Fruit fly (Drosophila melanogaster): ENCODE results near the gene CG7071.

The CG7071 gene

dm6 chr3R:22330512-22331119 lies 31.8 kb upstream of the CG7071 start, which contains the start of gene CG33721:
CG33721 (plus strand) TSS chr3R:22331069.
- TF ChIP-seq gl (tag; optimal IDR thresholded peaks at IDR 0.05) (no peak), CG15710 (tag; optimal IDR thresholded peaks at IDR 0.05) (no peak), CG4496 (GFP tag; IDR thresholded peaks at IDR 0.05) (no peak), CG32121 (GFP tag; IDR thresholded peaks at IDR 0.05) (no peak), CG17806 (tag; optimal IDR thresholded peaks at IDR 0.05) (no peak), CG34367 (tag; optimal IDR thresholded peaks at IDR 0.05) (no peak), fd96Ca (GFP tag; IDR thresholded peaks at IDR 0.05) (no peak), CG12605 (GFP tag; IDR thresholded peaks at IDR 0.05) (no peak), Pif1B (GFP tag; optimal IDR thresholded peaks at IDR 0.05) (no peak), CG10348 (GFP tag; IDR thresholded peaks at IDR 0.05) (no peak), CG8159 (tag; optimal IDR thresholded peaks at IDR 0.05) (no peak), Ets98B (GFP tag; IDR thresholded peaks at IDR 0.05) (no peak), D1 (tag; optimal IDR thresholded peaks at IDR 0.05) (no peak), rn (GFP tag; IDR thresholded peaks at IDR 0.05) (no peak), CG14655 (GFP tag; optimal IDR thresholded peaks at IDR 0.05) (no peak), Pif1A (GFP tag; optimal IDR thresholded peaks at IDR 0.05) (no peak), Snoo (tag; optimal IDR thresholded peaks at IDR 0.05) (no peak), CG9948 (tag; optimal IDR thresholded peaks at IDR 0.05) (no peak), CG13204 (GFP tag; optimal IDR thresholded peaks at IDR 0.05) (no peak)

DNA sequence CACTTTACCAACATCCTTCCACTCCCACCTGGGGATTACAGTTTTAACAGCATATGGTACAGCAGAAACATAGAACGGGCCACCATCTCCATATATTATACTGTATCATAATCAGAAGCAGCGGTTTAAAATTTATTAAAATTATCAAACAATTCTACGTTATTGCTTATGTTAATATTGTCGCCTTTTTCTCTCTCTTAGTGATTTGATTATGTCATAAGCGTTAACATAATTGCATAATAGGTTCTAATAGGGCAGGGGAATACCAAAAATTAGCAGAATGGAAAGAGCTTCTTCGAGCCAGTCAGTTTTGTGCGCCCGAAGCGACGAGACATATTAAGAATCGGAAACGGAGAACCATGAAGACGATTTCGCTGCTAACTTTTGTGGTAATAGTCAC lies 30.7 kb upstream of the CG7071 start, which contains the start of gene CG13862:
CG13862 (plus strand) TSS at position 301 of the 400 bp plus-strand sequence.
- TF ChIP-seq Pif1B (GFP tag; optimal IDR thresholded peaks at IDR 0.05) = no peak

dm6 chr3R:22334050-22334449 lies 28.4 kb upstream of the CG7071 start, which contains the start of gene CG5391:
CG5391 (minus strand) TSS chr3R:22334150.
- no peak for TF ChIP-seq Ets98B (GFP tag; IDR thresholded peaks at IDR 0.05)
- TF ChIP-seq CG8159 (tag; optimal IDR thresholded peaks at IDR 0.05) = no peak
- TF ChIP-seq CG32121 (GFP tag; IDR thresholded peaks at IDR 0.05) = no peak
- no peak for TF ChIP-seq CG13204 (GFP tag; optimal IDR thresholded peaks at IDR 0.05)
- TF ChIP-seq CG15710 (tag; optimal IDR thresholded peaks at IDR 0.05) = no peak
- TF ChIP-seq CG17806 (tag; optimal IDR thresholded peaks at IDR 0.05) = no peak
- no peak for TF ChIP-seq CG4496 (GFP tag; IDR thresholded peaks at IDR 0.05)
- TF ChIP-seq CG34367 (tag; optimal IDR thresholded peaks at IDR 0.05) = no peak

- TF ChIP-seq CG10348 (GFP tag; IDR thresholded peaks at IDR 0.05) (no peak), Ets98B (GFP tag; IDR thresholded peaks at IDR 0.05) (peak; percentile 57; the same call in 1 of the 2 replicates), CG32121 (GFP tag; IDR thresholded peaks at IDR 0.05) (no peak; the same call in 1 of the 2 replicates), CG8159 (tag; optimal IDR thresholded peaks at IDR 0.05) (peak; percentile 77), gl (tag; optimal IDR thresholded peaks at IDR 0.05) (peak; percentile 49), Pif1A (GFP tag; optimal IDR thresholded peaks at IDR 0.05) (peak; percentile 71), rn (GFP tag; IDR thresholded peaks at IDR 0.05) (peak; percentile 42; the same call in 1 of the 2 replicates), CG9948 (tag; optimal IDR thresholded peaks at IDR 0.05) (peak; percentile 61), CG8301 (tag; optimal IDR thresholded peaks at IDR 0.05) (peak; percentile 58), Pif1B (GFP tag; optimal IDR thresholded peaks at IDR 0.05) (peak; percentile 53), CG13204 (GFP tag; optimal IDR thresholded peaks at IDR 0.05) (peak; percentile 55), CG17806 (tag; optimal IDR thresholded peaks at IDR 0.05) (peak; percentile 70), CG4496 (GFP tag; IDR thresholded peaks at IDR 0.05) (peak; percentile 76; the same call in 2 of the 3 replicates), CG14655 (GFP tag; optimal IDR thresholded peaks at IDR 0.05) (peak; percentile 69), CG12605 (GFP tag; IDR thresholded peaks at IDR 0.05) (no peak), Snoo (tag; optimal IDR thresholded peaks at IDR 0.05) (peak; percentile 64), EcR (GFP tag; optimal IDR thresholded peaks at IDR 0.05) (no peak), CG15710 (tag; optimal IDR thresholded peaks at IDR 0.05) (peak; percentile 76), D1 (tag; optimal IDR thresholded peaks at IDR 0.05) (no peak), CG34367 (tag; optimal IDR thresholded peaks at IDR 0.05) (peak; percentile 49), fd96Ca (GFP tag; IDR thresholded peaks at IDR 0.05) (peak; percentile 71; the same call in 2 of the 3 replicates)
Measured at dm6 chr3R:22339510-22339909, 22.9 kb upstream of the CG7071 start.

DNA sequence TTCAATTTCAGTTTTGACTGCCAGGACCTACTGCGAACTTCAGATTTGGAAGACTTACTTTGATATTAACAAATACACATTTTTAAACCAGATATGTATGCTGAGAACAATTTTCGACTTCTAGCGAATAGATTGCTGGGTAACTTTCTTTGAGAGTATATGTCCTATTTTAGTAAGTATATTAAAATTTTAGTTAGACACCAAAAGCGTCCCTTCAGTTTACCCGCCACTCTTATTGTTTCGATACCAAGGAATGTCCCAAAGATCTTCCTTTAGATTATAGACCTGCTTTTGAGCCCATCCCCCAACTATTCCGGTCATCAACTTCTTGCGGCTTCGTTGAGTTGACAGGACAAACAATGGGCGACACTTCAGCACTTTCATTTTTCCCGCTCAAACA lies 22.2 kb upstream of the CG7071 start, which contains the start of gene CG5388:
CG5388 (minus strand) TSS at position 101 of the 400 bp plus-strand sequence.
- no peak for TF ChIP-seq Snoo (tag; optimal IDR thresholded peaks at IDR 0.05)
- TF ChIP-seq CG14655 (GFP tag; optimal IDR thresholded peaks at IDR 0.05) = no peak
- no peak for TF ChIP-seq D1 (tag; optimal IDR thresholded peaks at IDR 0.05)
- no peak for TF ChIP-seq CG17806 (tag; optimal IDR thresholded peaks at IDR 0.05)
- TF ChIP-seq EcR (GFP tag; optimal IDR thresholded peaks at IDR 0.05) = no peak
- TF ChIP-seq CG8301 (tag; optimal IDR thresholded peaks at IDR 0.05) = no peak
- no peak for TF ChIP-seq Pif1B (GFP tag; optimal IDR thresholded peaks at IDR 0.05)
- no peak for TF ChIP-seq gl (tag; optimal IDR thresholded peaks at IDR 0.05)
- TF ChIP-seq fd96Ca (GFP tag; IDR thresholded peaks at IDR 0.05) = no peak
- no peak for TF ChIP-seq CG13204 (GFP tag; optimal IDR thresholded peaks at IDR 0.05)
- TF ChIP-seq CG34367 (tag; optimal IDR thresholded peaks at IDR 0.05) = no peak
- TF ChIP-seq CG12605 (GFP tag; IDR thresholded peaks at IDR 0.05) = no peak
- no peak for TF ChIP-seq CG4496 (GFP tag; IDR thresholded peaks at IDR 0.05)
- no peak for TF ChIP-seq rn (GFP tag; IDR thresholded peaks at IDR 0.05)
- no peak for TF ChIP-seq Ets98B (GFP tag; IDR thresholded peaks at IDR 0.05)
- no peak for TF ChIP-seq CG9948 (tag; optimal IDR thresholded peaks at IDR 0.05)
- TF ChIP-seq CG15710 (tag; optimal IDR thresholded peaks at IDR 0.05) = no peak

DNA sequence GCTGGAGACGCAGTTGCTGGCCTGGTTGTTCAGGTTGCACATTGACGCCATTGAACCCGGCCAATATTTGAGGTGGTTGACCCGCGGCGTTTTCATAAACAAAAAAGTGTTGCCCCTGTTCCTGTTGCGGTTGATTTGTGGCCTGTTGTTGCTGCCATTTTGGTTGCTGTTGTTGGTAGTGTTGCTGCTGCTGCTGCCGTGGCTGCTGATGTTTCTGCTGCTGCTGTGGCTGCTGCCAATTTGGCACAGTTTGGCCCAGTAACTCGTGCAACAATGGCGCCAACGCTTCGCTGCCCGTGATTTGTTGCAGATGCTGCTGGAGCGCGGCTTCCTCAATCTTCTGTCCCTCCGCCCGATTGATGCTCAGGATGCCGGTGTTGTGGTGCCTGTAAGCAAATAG lies 20.8 kb upstream of the CG7071 start:
- TF ChIP-seq D1 (tag; optimal IDR thresholded peaks at IDR 0.05) (no peak), CG17806 (tag; optimal IDR thresholded peaks at IDR 0.05) (no peak), fd96Ca (GFP tag; IDR thresholded peaks at IDR 0.05) (no peak), rn (GFP tag; IDR thresholded peaks at IDR 0.05) (no peak), CG13204 (GFP tag; optimal IDR thresholded peaks at IDR 0.05) (no peak), Ets98B (GFP tag; IDR thresholded peaks at IDR 0.05) (no peak), CG32121 (GFP tag; IDR thresholded peaks at IDR 0.05) (no peak), CG15710 (tag; optimal IDR thresholded peaks at IDR 0.05) (no peak)

All from whole organism, pupa.